Fruit fly (Drosophila melanogaster) Kc167 (cell line): Measurements from ENCODE around the gene Grip128.

Experiments used
- Myc ChIP-seq: fragments of >200 bp; optimal IDR thresholded peaks from 2 replicates; lab custom pipeline; 2017; ENCODE audit warnings: missing external identifiers
- Sin3A ChIP-seq: fragments of >200 bp; optimal IDR thresholded peaks from 2 replicates; lab custom pipeline; 2018; ENCODE audit warnings: missing external identifiers
- h ChIP-seq: fragments of >200 bp; optimal IDR thresholded peaks from 3 replicates; lab custom pipeline; 2018; ENCODE audit warnings: missing external identifiers
- insv ChIP-seq: fragments of >200 bp; optimal IDR thresholded peaks from 3 replicates; lab custom pipeline; 2018; ENCODE audit warnings: missing external identifiers
- psq ChIP-seq: fragments of >200 bp; optimal IDR thresholded peaks from 2 replicates; lab custom pipeline; 2017; ENCODE audit warnings: missing external identifiers
- ttk ChIP-seq: sonication (Bioruptor generic); optimal IDR thresholded peaks from 2 replicates; lab custom pipeline; 2017; ENCODE audit warnings: missing external identifiers

The Grip128 gene

dm6 chrX:15471904-15472303 is at the start of gene Grip128, which contains the start of gene Alg14:
TSS of gene Grip128 (minus strand) at chrX:15472119.
TSS of gene Alg14 (plus strand) at chrX:15472164.
- TF ChIP-seq insv (lab: Kevin White, UChicago) (no peak), Myc (lab: Kevin White, UChicago) (no peak), psq (lab: Kevin White, UChicago) (no peak), Sin3A (lab: Kevin White, UChicago) (no peak), ttk (lab: Kevin White, UChicago) (no peak), h (lab: Kevin White, UChicago) (no peak)

- TF ChIP-seq psq (lab: Kevin White, UChicago) = no peak
- no peak for TF ChIP-seq ttk (lab: Kevin White, UChicago)
- no peak for TF ChIP-seq Sin3A (lab: Kevin White, UChicago)
- TF ChIP-seq Myc (lab: Kevin White, UChicago) = no peak
These were observed 39.5 kb upstream of the Grip128 start for dm6 chrX:15511399-15511798.

dm6 chrX:15502864-15503263 is 30.9 kb upstream of the Grip128 start:
- TF ChIP-seq h (lab: Kevin White, UChicago) (no peak), ttk (lab: Kevin White, UChicago) (peak; percentile 54)

dm6 chrX:15501706-15502267 is 29.9 kb upstream of the Grip128 start:
- TF ChIP-seq h (lab: Kevin White, UChicago) (no peak), ttk (lab: Kevin White, UChicago) (no peak), psq (lab: Kevin White, UChicago) (no peak), Myc (lab: Kevin White, UChicago) (no peak), Sin3A (lab: Kevin White, UChicago) (no peak)

- TF ChIP-seq insv (lab: Kevin White, UChicago) = no peak
- no peak for TF ChIP-seq Sin3A (lab: Kevin White, UChicago)
- TF ChIP-seq psq (lab: Kevin White, UChicago) = no peak
- no peak for TF ChIP-seq h (lab: Kevin White, UChicago)
- TF ChIP-seq Myc (lab: Kevin White, UChicago) = no peak
- TF ChIP-seq ttk (lab: Kevin White, UChicago) = no peak
These were observed 28.3 kb upstream of the Grip128 start for dm6 chrX:15499996-15500904.

dm6 chrX:15498791-15499190 is 26.9 kb upstream of the Grip128 start:
- TF ChIP-seq psq (lab: Kevin White, UChicago) (no peak), h (lab: Kevin White, UChicago) (no peak), Myc (lab: Kevin White, UChicago) (no peak), ttk (lab: Kevin White, UChicago) (no peak), Sin3A (lab: Kevin White, UChicago) (no peak), insv (lab: Kevin White, UChicago) (no peak)

- no peak for TF ChIP-seq psq (lab: Kevin White, UChicago)
- TF ChIP-seq h (lab: Kevin White, UChicago) = no peak
- TF ChIP-seq ttk (lab: Kevin White, UChicago) = no peak
- TF ChIP-seq Sin3A (lab: Kevin White, UChicago) = no peak
- TF ChIP-seq insv (lab: Kevin White, UChicago) = no peak
- TF ChIP-seq Myc (lab: Kevin White, UChicago) = no peak
These were observed 25.7 kb upstream of the Grip128 start for dm6 chrX:15497440-15498271.

- TF ChIP-seq ttk (lab: Kevin White, UChicago) (no peak), Myc (lab: Kevin White, UChicago) (no peak), Sin3A (lab: Kevin White, UChicago) (no peak), insv (lab: Kevin White, UChicago) (no peak), psq (lab: Kevin White, UChicago) (no peak), h (lab: Kevin White, UChicago) (no peak)
These were observed 24.9 kb upstream of the Grip128 start for dm6 chrX:15496651-15497409.

- TF ChIP-seq psq (lab: Kevin White, UChicago) (no peak), Sin3A (lab: Kevin White, UChicago) (no peak), insv (lab: Kevin White, UChicago) (no peak), ttk (lab: Kevin White, UChicago) (no peak), h (lab: Kevin White, UChicago) (no peak), Myc (lab: Kevin White, UChicago) (no peak)
These were observed 23.9 kb upstream of the Grip128 start for dm6 chrX:15495600-15496379.

- TF ChIP-seq Sin3A (lab: Kevin White, UChicago) = no peak
- no peak for TF ChIP-seq h (lab: Kevin White, UChicago)
- TF ChIP-seq Myc (lab: Kevin White, UChicago) = no peak
- TF ChIP-seq insv (lab: Kevin White, UChicago) = no peak
- no peak for TF ChIP-seq psq (lab: Kevin White, UChicago)
- no peak for TF ChIP-seq ttk (lab: Kevin White, UChicago)
These were observed 18.6 kb upstream of the Grip128 start for dm6 chrX:15490519-15490918.
